Worm (Caenorhabditis elegans): Measurements from ENCODE around the gene F53G2.1.

- TF ChIP-seq ref-2 (tag; optimal IDR thresholded peaks at IDR 0.05): no peak
- TF ChIP-seq ets-4 (tag; optimal IDR thresholded peaks at IDR 0.05): no peak
- no peak for TF ChIP-seq hlh-30 (tag; optimal IDR thresholded peaks at IDR 0.05; ENCODE audit: insufficient read depth)
- TF ChIP-seq unc-55 (GFP tag; optimal IDR thresholded peaks at IDR 0.05): no peak
- no peak for TF ChIP-seq ama-1 (optimal IDR thresholded peaks at IDR 0.05)
- no peak for TF ChIP-seq hlh-13 (GFP tag; optimal IDR thresholded peaks at IDR 0.05)
Observed at ce11 chrII:2525652-2526051, 37.2 kb downstream of the F53G2.1 start.

Data from whole organism, late embryonic.